Worm (Caenorhabditis elegans): ENCODE results near the gene M01H9.2.

- no peak for TF ChIP-seq elt-3 (tag; optimal IDR thresholded peaks at IDR 0.05)
- TF ChIP-seq nhr-12 (tag; optimal IDR thresholded peaks at IDR 0.05): no peak
- TF ChIP-seq mep-1 (tag; optimal IDR thresholded peaks at IDR 0.05): no peak
- TF ChIP-seq lsy-2 (tag; optimal IDR thresholded peaks at IDR 0.05): no peak
- TF ChIP-seq blmp-1 (tag; optimal IDR thresholded peaks at IDR 0.05): no peak
- no peak for TF ChIP-seq snpc-4 (tag; optimal IDR thresholded peaks at IDR 0.05)
- no peak for TF ChIP-seq hlh-1 (tag; optimal IDR thresholded peaks at IDR 0.05)
- no peak for TF ChIP-seq nhr-237 (tag; optimal IDR thresholded peaks at IDR 0.05)
- TF ChIP-seq bed-3 (GFP tag; optimal IDR thresholded peaks at IDR 0.05): no peak
- no peak for TF ChIP-seq nhr-28 (tag; optimal IDR thresholded peaks at IDR 0.05)
- no peak for TF ChIP-seq tbx-8 (GFP tag; optimal IDR thresholded peaks at IDR 0.05)
- no peak for TF ChIP-seq elt-1 (tag; optimal IDR thresholded peaks at IDR 0.05; ENCODE audit: borderline replicate concordance, insufficient read depth)
These were observed 28.5 kb downstream of the M01H9.2 start, which contains the start of the genes R08C7.8 and R08C7.4 for ce11 chrIV:4434441-4435084.
